Fruit fly (Drosophila melanogaster) whole organism, wandering third instar larva: ENCODE results near the gene obst-H.
A peak's percentile ranks its signal among the peaks of the same experiment; 100 is the strongest.

Experiments
- Abd-B ChIP-seq: fragments of >200 bp; optimal IDR thresholded peaks from 2 replicates; lab custom pipeline; 2017; ENCODE audit warnings: missing biosample characterization, missing genetic modification characterization
- CG32264 ChIP-seq: fragments of 200-800 bp; sonication (Bioruptor generic); optimal IDR thresholded peaks from 2 replicates; lab custom pipeline; 2016; ENCODE audit warnings: missing biosample characterization, missing genetic modification characterization
- CG9705 ChIP-seq: fragments of 200-800 bp; sonication (Bioruptor generic); optimal IDR thresholded peaks from 2 replicates; lab custom pipeline; 2018; ENCODE audit warnings: missing biosample characterization, mild to moderate bottlenecking, missing genetic modification characterization
- CrebA ChIP-seq: fragments of 200-800 bp; sonication (Bioruptor generic); optimal IDR thresholded peaks from 2 replicates; lab custom pipeline; 2016; ENCODE audit warnings: missing biosample characterization, mild to moderate bottlenecking, missing genetic modification characterization, borderline replicate concordance
- Dfd ChIP-seq: fragments of >200 bp; optimal IDR thresholded peaks from 2 replicates; lab custom pipeline; 2017; ENCODE audit warnings: missing biosample characterization, missing genetic modification characterization
- Dif ChIP-seq: fragments of 200-275, 200-300 bp; sonication (Bioruptor generic); optimal IDR thresholded peaks from 2 replicates; lab custom pipeline; 2018; ENCODE audit warnings: missing biosample characterization, missing genetic modification characterization; ENCODE audit not compliant: partially characterized antibody
- GATAd ChIP-seq: sonication (Bioruptor generic); optimal IDR thresholded peaks from 2 replicates; lab custom pipeline; 2016; ENCODE audit warnings: missing biosample characterization, missing genetic modification characterization
- HLH106 ChIP-seq: fragments of 200-800 bp; optimal IDR thresholded peaks from 3 replicates; lab custom pipeline; 2019; ENCODE audit warnings: missing biosample characterization, mild to moderate bottlenecking, missing genetic modification characterization, moderate library complexity
- Hnf4 ChIP-seq: fragments of 200-800 bp; sonication (Bioruptor generic); optimal IDR thresholded peaks from 2 replicates; lab custom pipeline; 2016; ENCODE audit warnings: missing biosample characterization, mild to moderate bottlenecking, missing genetic modification characterization
- Hr78 ChIP-seq: fragments of >200 bp; optimal IDR thresholded peaks from 2 replicates; lab custom pipeline; 2017; ENCODE audit warnings: missing biosample characterization, missing genetic modification characterization
- Hr83 ChIP-seq: fragments of 200-300 bp; sonication (Bioruptor generic); optimal IDR thresholded peaks from 2 replicates; lab custom pipeline; 2016; ENCODE audit warnings: missing biosample characterization, mild to moderate bottlenecking, missing genetic modification characterization, moderate library complexity; ENCODE audit not compliant: poor library complexity, severe bottlenecking
- Myc ChIP-seq: fragments of >200 bp; optimal IDR thresholded peaks from 2 replicates; lab custom pipeline; 2017
- N ChIP-seq: fragments of >200 bp; optimal IDR thresholded peaks from 2 replicates; lab custom pipeline; 2018; ENCODE audit warnings: missing biosample characterization, missing external identifiers, missing genetic modification characterization
- OdsH ChIP-seq: fragments of 200-800 bp; sonication (Bioruptor generic); optimal IDR thresholded peaks from 2 replicates; lab custom pipeline; 2016; ENCODE audit warnings: missing biosample characterization, mild to moderate bottlenecking, missing genetic modification characterization
- Rel ChIP-seq, 2 experiments: fragments of 200-800 bp; sonication (Bioruptor generic) in 1 of 2; optimal IDR thresholded peaks; 2 replicates in 1 of 2; 3 replicates in 1 of 2; lab custom pipeline; 2016 to 2019; ENCODE audit warnings: mild to moderate bottlenecking in 2 of 2, missing biosample characterization in 2 of 2, missing genetic modification characterization in 2 of 2, moderate library complexity in 1 of 2
- Sp1 ChIP-seq: fragments of 200-800 bp; sonication (Bioruptor generic); optimal IDR thresholded peaks from 3 replicates; lab custom pipeline; 2019; ENCODE audit warnings: missing biosample characterization, mild to moderate bottlenecking, missing genetic modification characterization, moderate library complexity
- br ChIP-seq: fragments of 200-800 bp; sonication (Bioruptor generic); optimal IDR thresholded peaks from 2 replicates; lab custom pipeline; 2016; ENCODE audit warnings: missing biosample characterization, missing genetic modification characterization
- brk ChIP-seq: fragments of 200-800 bp; sonication (Bioruptor generic); optimal IDR thresholded peaks from 2 replicates; lab custom pipeline; 2016; ENCODE audit warnings: missing biosample characterization, mild to moderate bottlenecking, missing genetic modification characterization
- dl ChIP-seq, 2 experiments: fragments of 175-275, 200-275 bp in 1 of 2; fragments of 200-275 bp in 1 of 2; sonication (Bioruptor generic); optimal IDR thresholded peaks; lab custom pipeline; 2018; ENCODE audit warnings: mild to moderate bottlenecking in 2 of 2, missing biosample characterization in 2 of 2, missing genetic modification characterization in 2 of 2, moderate library complexity in 2 of 2; ENCODE audit not compliant: partially characterized antibody in 2 of 2, insufficient read depth in 1 of 2
- dmrt93B ChIP-seq: fragments of 200-800 bp; sonication (Bioruptor generic); optimal IDR thresholded peaks from 2 replicates; lab custom pipeline; 2018; ENCODE audit warnings: missing biosample characterization, mild to moderate bottlenecking, missing genetic modification characterization
- dsf ChIP-seq: sonication (Bioruptor generic); optimal IDR thresholded peaks from 2 replicates; lab custom pipeline; 2016; ENCODE audit warnings: missing biosample characterization, missing genetic modification characterization, borderline replicate concordance
- ey ChIP-seq: fragments of 200-800 bp; sonication (Bioruptor generic); optimal IDR thresholded peaks from 2 replicates; lab custom pipeline; 2016; ENCODE audit warnings: missing biosample characterization, missing genetic modification characterization
- foxo ChIP-seq, 2 experiments: fragments of 200-800 bp; sonication (Bioruptor generic); optimal IDR thresholded peaks; 2 replicates in 1 of 2; 3 replicates in 1 of 2; lab custom pipeline; 2016 to 2017; ENCODE audit warnings: missing biosample characterization in 2 of 2, missing genetic modification characterization in 2 of 2
- fru ChIP-seq: fragments of 200-800 bp; sonication (Bioruptor generic); optimal IDR thresholded peaks from 3 replicates; lab custom pipeline; 2016; ENCODE audit warnings: missing biosample characterization, mild to moderate bottlenecking, missing genetic modification characterization
- h ChIP-seq: fragments of 200-800 bp; sonication (Bioruptor generic); optimal IDR thresholded peaks from 3 replicates; lab custom pipeline; 2016; ENCODE audit warnings: missing biosample characterization, mild to moderate bottlenecking, missing genetic modification characterization
- jim ChIP-seq: fragments of 175-275, 200-325 bp; sonication (Bioruptor generic); optimal IDR thresholded peaks from 2 replicates; lab custom pipeline; 2016; ENCODE audit warnings: missing biosample characterization, mild to moderate bottlenecking, missing genetic modification characterization
- lola ChIP-seq: fragments of >200 bp; optimal IDR thresholded peaks from 2 replicates; lab custom pipeline; 2017; ENCODE audit warnings: missing biosample characterization, missing genetic modification characterization
- pan ChIP-seq: fragments of >200 bp; optimal IDR thresholded peaks from 2 replicates; lab custom pipeline; 2017
- psq ChIP-seq: fragments of 200-800 bp; sonication (Bioruptor generic); optimal IDR thresholded peaks from 3 replicates; lab custom pipeline; 2017; ENCODE audit warnings: missing biosample characterization, mild to moderate bottlenecking, missing genetic modification characterization, moderate library complexity
- rgr ChIP-seq: fragments of 200-800 bp; sonication (Bioruptor generic); optimal IDR thresholded peaks from 3 replicates; lab custom pipeline; 2016; ENCODE audit warnings: missing biosample characterization, mild to moderate bottlenecking, missing genetic modification characterization
- sv ChIP-seq: fragments of 200-800 bp; sonication (Bioruptor generic); optimal IDR thresholded peaks from 3 replicates; lab custom pipeline; 2016; ENCODE audit warnings: missing biosample characterization, missing genetic modification characterization
- tai ChIP-seq: sonication (Bioruptor generic); optimal IDR thresholded peaks from 2 replicates; lab custom pipeline; 2016; ENCODE audit warnings: missing biosample characterization, missing genetic modification characterization
- woc ChIP-seq: sonication (Bioruptor generic); optimal IDR thresholded peaks from 2 replicates; lab custom pipeline; 2016; ENCODE audit warnings: missing biosample characterization, mild to moderate bottlenecking, missing genetic modification characterization

The obst-H gene

dm6 chr3L:15553993-15554644 is 25.1 kb upstream of the obst-H start, which contains the start of gene AGO2 (continued):
- TF ChIP-seq dmrt93B, result no peak
- no peak for TF ChIP-seq N (GFP tag; lab: Kevin White, UChicago)
- TF ChIP-seq lola, result no peak
- no peak for TF ChIP-seq ey (GFP tag; lab: Kevin White, UChicago)
- peak in 1 of 2 experiments; percentile 7 for TF ChIP-seq dl (GFP tag; optimal IDR thresholded peaks at IDR 0.05; lab: Kevin White, UChicago; ENCODE audit: insufficient read depth in 1 of 2, partially characterized antibody in 2 of 2)
- no peak for TF ChIP-seq GATAd (GFP tag; lab: Kevin White, UChicago)
- peak; percentile 65 for TF ChIP-seq Hnf4 (GFP tag; lab: Kevin White, UChicago)
- no peak for TF ChIP-seq Rel (GFP tag; optimal IDR thresholded peaks at IDR 0.05; lab: Kevin White, UChicago)
- peak; percentile 100 for TF ChIP-seq Rel (tag; optimal IDR thresholded peaks at IDR 0.05; lab: Kevin White, UChicago)

dm6 chr3L:15548843-15549242 is 19.8 kb upstream of the obst-H start:
- peak; percentile 42 for TF ChIP-seq Sp1
- no peak for TF ChIP-seq lola
- TF ChIP-seq foxo (GFP tag; optimal IDR thresholded peaks at IDR 0.05; lab: Kevin White, UChicago), result peak in 1 of 2 experiments; percentile 13
- peak; percentile 42 for TF ChIP-seq rgr (GFP tag; lab: Kevin White, UChicago)
- no peak for TF ChIP-seq Hnf4 (GFP tag; lab: Kevin White, UChicago)
- peak; percentile 17 for TF ChIP-seq br (GFP tag; lab: Kevin White, UChicago)
- peak; percentile 63 for TF ChIP-seq h (GFP tag; lab: Kevin White, UChicago)
- TF ChIP-seq Dfd (GFP tag; lab: Kevin White, UChicago), result no peak
- TF ChIP-seq Hr83 (GFP tag; lab: Kevin White, UChicago), result peak; percentile 42
- TF ChIP-seq brk, result peak; percentile 13
- TF ChIP-seq sv (GFP tag; lab: Kevin White, UChicago), result no peak
- peak; percentile 13 for TF ChIP-seq fru (GFP tag; lab: Kevin White, UChicago)
- no peak for TF ChIP-seq ey (GFP tag; lab: Kevin White, UChicago)
- TF ChIP-seq OdsH (GFP tag; lab: Kevin White, UChicago), result peak; percentile 40
- no peak for TF ChIP-seq psq (GFP tag; lab: Kevin White, UChicago)

- TF ChIP-seq psq (GFP tag; lab: Kevin White, UChicago) (no peak), br (GFP tag; lab: Kevin White, UChicago) (peak; percentile 38), sv (GFP tag; lab: Kevin White, UChicago) (no peak), lola (no peak), jim (GFP tag; lab: Kevin White, UChicago) (no peak), brk (peak; percentile 59), dsf (GFP tag; lab: Kevin White, UChicago) (no peak), Rel (GFP tag; optimal IDR thresholded peaks at IDR 0.05; lab: Kevin White, UChicago) (peak; percentile 52), Rel (tag; optimal IDR thresholded peaks at IDR 0.05; lab: Kevin White, UChicago) (peak; percentile 95), CrebA (GFP tag; lab: Kevin White, UChicago) (peak; percentile 85), fru (GFP tag; lab: Kevin White, UChicago) (no peak)
- TF ChIP-seq, all 38 proteins: peak for 4
Observed at dm6 chr3L:15547187-15547790, 18.2 kb upstream of the obst-H start.

dm6 chr3L:15544455-15545415 is 15.7 kb upstream of the obst-H start:
- TF ChIP-seq Abd-B (GFP tag; lab: Kevin White, UChicago) (no peak), N (GFP tag; lab: Kevin White, UChicago) (no peak), woc (GFP tag; lab: Kevin White, UChicago) (peak; percentile 39), Dfd (GFP tag; lab: Kevin White, UChicago) (no peak), h (GFP tag; lab: Kevin White, UChicago) (no peak), Hr78 (GFP tag; lab: Kevin White, UChicago) (no peak), fru (GFP tag; lab: Kevin White, UChicago) (peak; percentile 37), OdsH (GFP tag; lab: Kevin White, UChicago) (peak; percentile 12), Rel (GFP tag; optimal IDR thresholded peaks at IDR 0.05; lab: Kevin White, UChicago) (no peak), Rel (tag; optimal IDR thresholded peaks at IDR 0.05; lab: Kevin White, UChicago) (peak; percentile 53), Dif (GFP tag; lab: Kevin White, UChicago) (no peak), br (GFP tag; lab: Kevin White, UChicago) (peak; percentile 21), lola (no peak), CG9705 (GFP tag; lab: Kevin White, UChicago) (no peak), HLH106 (tag; lab: Kevin White, UChicago) (peak; percentile 35), dsf (GFP tag; lab: Kevin White, UChicago) (no peak), rgr (GFP tag; lab: Kevin White, UChicago) (peak; percentile 20), dmrt93B (no peak), Hnf4 (GFP tag; lab: Kevin White, UChicago) (peak; percentile 0), CrebA (GFP tag; lab: Kevin White, UChicago) (no peak), pan (lab: Kevin White, UChicago) (no peak), psq (GFP tag; lab: Kevin White, UChicago) (peak; percentile 53), jim (GFP tag; lab: Kevin White, UChicago) (peak; percentile 15), ey (GFP tag; lab: Kevin White, UChicago) (peak; percentile 37), CG32264 (GFP tag; lab: Kevin White, UChicago) (no peak), foxo (GFP tag; optimal IDR thresholded peaks at IDR 0.05; lab: Kevin White, UChicago) (peak in 1 of 2 experiments; percentile 39), tai (GFP tag; lab: Kevin White, UChicago) (no peak), Myc (lab: Kevin White, UChicago) (no peak), Sp1 (peak; percentile 16), sv (GFP tag; lab: Kevin White, UChicago) (no peak)
